Fruit fly (Drosophila melanogaster): ENCODE data around the gene CG32756.
A peak's percentile ranks its signal among the peaks of the same experiment; 100 is the strongest.

CG32756 gene

dm6 chrX:5969860-5970665, 24.6 kb downstream of the CG32756 start (continued):
- TF ChIP-seq CG15514 (GFP tag; optimal IDR thresholded peaks at IDR 0.05) (no peak), Deaf1 (tag; optimal IDR thresholded peaks at IDR 0.05) (no peak), exex (tag; optimal IDR thresholded peaks at IDR 0.05) (no peak), CG17385 (GFP tag; optimal IDR thresholded peaks at IDR 0.05) (peak; percentile 28), CG16813 (GFP tag; IDR thresholded peaks at IDR 0.05; ENCODE audit: partially characterized antibody) (no peak), CG11504 (tag; optimal IDR thresholded peaks at IDR 0.05) (peak; percentile 56), B-H2 (GFP tag; optimal IDR thresholded peaks at IDR 0.05) (no peak), E2f1 (GFP tag; IDR thresholded peaks at IDR 0.05) (peak; percentile 49), esg (GFP tag; conservative IDR thresholded peaks at IDR 0.05) (peak; percentile 45), gfzf (GFP tag; optimal IDR thresholded peaks at IDR 0.05) (no peak), CG14441 (GFP tag; IDR thresholded peaks at IDR 0.05) (peak; percentile 37; the same call in 1 of the 2 replicates), ewg (GFP tag; optimal IDR thresholded peaks at IDR 0.05) (no peak), tap (tag; optimal IDR thresholded peaks at IDR 0.05) (no peak), CG7271 (tag; optimal IDR thresholded peaks at IDR 0.05) (no peak), ERR (GFP tag; optimal IDR thresholded peaks at IDR 0.05) (no peak), H2.0 (GFP tag; IDR thresholded peaks at IDR 0.05) (peak; percentile 40; the same call in 1 of the 2 replicates), Dek (tag; optimal IDR thresholded peaks at IDR 0.05) (peak; percentile 6), Hand (GFP tag; optimal IDR thresholded peaks at IDR 0.05) (peak; percentile 57), Lim3 (GFP tag; IDR thresholded peaks at IDR 0.05) (0 out of 2 replicates have a peak, but pooled peaks have one; percentile 5), MESR4 (GFP tag; optimal IDR thresholded peaks at IDR 0.05) (no peak), CG13287 (GFP tag; IDR thresholded peaks at IDR 0.05; ENCODE audit: partially characterized antibody) (no peak), Fer1 (GFP tag; optimal IDR thresholded peaks at IDR 0.05) (peak; percentile 28), rib (GFP tag; IDR thresholded peaks at IDR 0.05) (no peak), CG13296 (GFP tag; optimal IDR thresholded peaks at IDR 0.05) (peak; percentile 14), NFAT (GFP tag; IDR thresholded peaks at IDR 0.05) (no peak), HLH4C (GFP tag; IDR thresholded peaks at IDR 0.05; ENCODE audit: partially characterized antibody) (no peak), run (tag; optimal IDR thresholded peaks at IDR 0.05) (peak; percentile 15), CG18262 (tag; optimal IDR thresholded peaks at IDR 0.05) (peak; percentile 72), Doc2 (GFP tag; IDR thresholded peaks at IDR 0.05) (no peak), insv (GFP tag; optimal IDR thresholded peaks at IDR 0.05) (no peak), CG1603 (tag; optimal IDR thresholded peaks at IDR 0.05) (peak; percentile 46), CG2712 (tag; optimal IDR thresholded peaks at IDR 0.05) (peak; percentile 72), Hmr (GFP tag; optimal IDR thresholded peaks at IDR 0.05) (peak; percentile 53), CG30403 (GFP tag; optimal IDR thresholded peaks at IDR 0.05) (peak; percentile 49), cad (GFP tag; optimal IDR thresholded peaks at IDR 0.05) (no peak), al (GFP tag; IDR thresholded peaks at IDR 0.05) (peak; percentile 15), ind (GFP tag; optimal IDR thresholded peaks at IDR 0.05) (no peak), CG12155 (GFP tag; optimal IDR thresholded peaks at IDR 0.05) (peak; percentile 48), Sry-β (GFP tag; optimal IDR thresholded peaks at IDR 0.05) (no peak), fd96Cb (tag; optimal IDR thresholded peaks at IDR 0.05) (peak; percentile 23), Hey (tag; optimal IDR thresholded peaks at IDR 0.05) (no peak), Oli (tag; optimal IDR thresholded peaks at IDR 0.05) (peak; percentile 46), zfh2 (GFP tag; optimal IDR thresholded peaks at IDR 0.05) (peak; percentile 3), CG11456 (GFP tag; IDR thresholded peaks at IDR 0.05) (no peak), Awh (GFP tag; IDR thresholded peaks at IDR 0.05) (0 out of 2 replicates have a peak, but pooled peaks have one; percentile 11), toy (GFP tag; IDR thresholded peaks at IDR 0.05) (no peak), so (GFP tag; IDR thresholded peaks at IDR 0.05) (0 out of 3 replicates have a peak, but pooled peaks have one; percentile 9), CG11560 (tag; IDR thresholded peaks at IDR 0.05) (no peak), CG3163 (GFP tag; optimal IDR thresholded peaks at IDR 0.05) (no peak)
